Worm (Caenorhabditis elegans) whole organism, L1 larva: Measurements from ENCODE around the gene aakb-2.
A peak's percentile ranks its signal among the peaks of the same experiment; 100 is the strongest.

ENCODE experiments used
- C16A3.4 ChIP-seq: fragments of 150-350 bp; optimal IDR thresholded peaks from 2 replicates; lab custom pipeline; 2014; ENCODE audit warnings: missing biosample characterization, missing genetic modification characterization
- C34B4.2 ChIP-seq: sonication (generic microtip); optimal IDR thresholded peaks from 2 replicates; lab custom pipeline; 2017; ENCODE audit warnings: mild to moderate bottlenecking, missing genetic modification characterization, missing compliant biosample characterization
- F16B12.6 ChIP-seq: fragments of 150-350 bp; optimal IDR thresholded peaks from 2 replicates; lab custom pipeline; 2014; ENCODE audit warnings: missing biosample characterization, missing genetic modification characterization
- aha-1 ChIP-seq: fragments of 150-350 bp; optimal IDR thresholded peaks from 2 replicates; lab custom pipeline; 2014; ENCODE audit warnings: missing biosample characterization, missing genetic modification characterization
- alr-1 ChIP-seq: fragments of 200-800 bp; sonication (Bioruptor generic); optimal IDR thresholded peaks from 2 replicates; lab custom pipeline; 2018; ENCODE audit warnings: borderline replicate concordance, mild to moderate bottlenecking, missing genetic modification characterization, missing compliant biosample characterization
- aly-2 ChIP-seq: fragments of 150-350 bp; optimal IDR thresholded peaks from 2 replicates; lab custom pipeline; 2014; ENCODE audit warnings: missing biosample characterization, missing genetic modification characterization
- blmp-1 ChIP-seq: fragments of 150-350 bp; optimal IDR thresholded peaks from 2 replicates; lab custom pipeline; 2014; ENCODE audit warnings: missing biosample characterization, missing genetic modification characterization
- ceh-8 ChIP-seq: fragments of 200-800 bp; sonication (Bioruptor generic); optimal IDR thresholded peaks from 2 replicates; lab custom pipeline; 2018; ENCODE audit warnings: mild to moderate bottlenecking, missing genetic modification characterization, moderate library complexity, missing compliant biosample characterization
- dpl-1 ChIP-seq, 3 experiments: fragments of 150-350 bp in 2 of 3; sonication (generic microtip) in 1 of 3; optimal IDR thresholded peaks; 2 replicates each; lab custom pipeline; 2014 to 2017; ENCODE audit warnings: missing biosample characterization in 3 of 3, missing genetic modification characterization in 3 of 3, missing genetic modification reagents in 3 of 3
- efl-1 ChIP-seq, 4 experiments: fragments of 150-350 bp; optimal IDR thresholded peaks in 3 of 4; peaks in 1 of 4; 1 replicate in 1 of 4; 2 replicates in 3 of 4; lab custom pipeline; 2014; ENCODE audit warnings: missing biosample characterization in 2 of 4, missing genetic modification characterization in 2 of 4, missing genetic modification reagents in 2 of 4
- elt-2 ChIP-seq: sonication (generic microtip); optimal IDR thresholded peaks from 2 replicates; lab custom pipeline; 2016; ENCODE audit warnings: missing genetic modification characterization, mild to moderate bottlenecking, inconsistent platforms, missing compliant biosample characterization, missing genetic modification reagents
- elt-3 ChIP-seq, 6 experiments: fragments of 150-350 bp in 1 of 6; sonication (generic microtip); optimal IDR thresholded peaks; 2 replicates each; lab custom pipeline; 2017 to 2018; ENCODE audit warnings: missing biosample characterization in 6 of 6, missing genetic modification characterization in 6 of 6, inconsistent platforms in 1 of 6
- fkh-10 ChIP-seq: sonication (generic microtip); optimal IDR thresholded peaks from 2 replicates; lab custom pipeline; 2017; ENCODE audit warnings: missing biosample characterization, missing genetic modification reagents, missing genetic modification characterization
- grh-1 ChIP-seq: fragments of 200-800 bp; sonication (Bioruptor generic); IDR thresholded peaks from 2 replicates; pipeline ENCODE4 v1.3.6; 2022; ENCODE audit warnings: missing genetic modification reagents, missing genetic modification characterization, missing compliant biosample characterization
- hlh-17 ChIP-seq: fragments of 200-800 bp; sonication (Bioruptor generic); optimal IDR thresholded peaks from 2 replicates; lab custom pipeline; 2018; ENCODE audit warnings: missing genetic modification characterization, mild to moderate bottlenecking, missing compliant biosample characterization, moderate library complexity, borderline replicate concordance
- hlh-4 ChIP-seq: sonication (generic microtip); optimal IDR thresholded peaks from 2 replicates; lab custom pipeline; 2016; ENCODE audit warnings: mild to moderate bottlenecking, missing genetic modification characterization, missing compliant biosample characterization
- hpl-2 ChIP-seq: fragments of 150-350 bp; optimal IDR thresholded peaks from 2 replicates; lab custom pipeline; 2014; ENCODE audit warnings: missing biosample characterization, missing genetic modification reagents, missing genetic modification characterization
- lin-13 ChIP-seq: fragments of 150-350 bp; optimal IDR thresholded peaks from 2 replicates; lab custom pipeline; 2014; ENCODE audit warnings: missing biosample characterization, missing genetic modification reagents, missing genetic modification characterization
- lin-15B ChIP-seq: fragments of 150-350 bp; sonication (generic microtip); optimal IDR thresholded peaks from 3 replicates; lab custom pipeline; 2014; ENCODE audit warnings: missing biosample characterization, missing genetic modification characterization
- lin-35 ChIP-seq, 2 experiments: fragments of 150-350 bp; optimal IDR thresholded peaks; 2 replicates each; lab custom pipeline; 2014; ENCODE audit warnings: missing biosample characterization in 2 of 2, missing genetic modification characterization in 2 of 2, missing genetic modification reagents in 2 of 2
- lsy-2 ChIP-seq, 2 experiments: fragments of 150-350 bp; optimal IDR thresholded peaks; 2 replicates each; lab custom pipeline; 2014; ENCODE audit warnings: missing biosample characterization in 2 of 2, missing genetic modification characterization in 2 of 2
- mef-2 ChIP-seq: fragments of 150-350 bp; optimal IDR thresholded peaks from 2 replicates; lab custom pipeline; 2014; ENCODE audit warnings: missing biosample characterization, missing genetic modification characterization
- mep-1 ChIP-seq: fragments of 150-350 bp; optimal IDR thresholded peaks from 2 replicates; lab custom pipeline; 2014; ENCODE audit warnings: missing biosample characterization, missing genetic modification characterization
- nhr-12 ChIP-seq: sonication (generic microtip); optimal IDR thresholded peaks from 2 replicates; lab custom pipeline; 2017; ENCODE audit warnings: missing biosample characterization, missing genetic modification characterization
- nhr-19 ChIP-seq: fragments of 200-800 bp; sonication (Bioruptor generic); conservative IDR thresholded peaks from 2 replicates; pipeline ENCODE4 v1.3.6; 2022; ENCODE audit warnings: missing genetic modification characterization, missing compliant biosample characterization
- nhr-20 ChIP-seq: sonication (generic microtip); optimal IDR thresholded peaks from 2 replicates; lab custom pipeline; 2016; ENCODE audit warnings: mild to moderate bottlenecking, missing genetic modification characterization, missing compliant biosample characterization
- nhr-47 ChIP-seq: sonication (generic microtip); optimal IDR thresholded peaks from 2 replicates; lab custom pipeline; 2016; ENCODE audit warnings: mild to moderate bottlenecking, missing genetic modification characterization, moderate library complexity, missing compliant biosample characterization
- nhr-84 ChIP-seq: sonication (generic microtip); optimal IDR thresholded peaks from 2 replicates; lab custom pipeline; 2017; ENCODE audit warnings: missing biosample characterization, missing genetic modification characterization
- pax-3 ChIP-seq: fragments of 200-800 bp; sonication (Bioruptor generic); optimal IDR thresholded peaks from 2 replicates; lab custom pipeline; 2018; ENCODE audit warnings: mild to moderate bottlenecking, missing genetic modification characterization, moderate library complexity, missing compliant biosample characterization
- pqm-1 ChIP-seq: sonication (generic microtip); optimal IDR thresholded peaks from 3 replicates; lab custom pipeline; 2017; ENCODE audit warnings: missing biosample characterization, missing genetic modification characterization
- rnt-1 ChIP-seq: sonication (generic microtip); optimal IDR thresholded peaks from 2 replicates; lab custom pipeline; 2016; ENCODE audit warnings: mild to moderate bottlenecking, missing genetic modification characterization, moderate library complexity, missing compliant biosample characterization
- swsn-7 ChIP-seq: sonication (generic microtip); optimal IDR thresholded peaks from 2 replicates; lab custom pipeline; 2016; ENCODE audit warnings: missing genetic modification characterization, missing compliant biosample characterization
- tbx-2 ChIP-seq: sonication (generic microtip); optimal IDR thresholded peaks from 2 replicates; lab custom pipeline; 2016; ENCODE audit warnings: missing genetic modification characterization, missing compliant biosample characterization
- tlp-1 ChIP-seq: fragments of 150-350 bp; optimal IDR thresholded peaks from 2 replicates; lab custom pipeline; 2014; ENCODE audit warnings: missing biosample characterization, missing genetic modification characterization
- unc-130 ChIP-seq: fragments of 150-350 bp; optimal IDR thresholded peaks from 2 replicates; lab custom pipeline; 2017; ENCODE audit warnings: missing biosample characterization, missing genetic modification characterization, inconsistent platforms
- unc-30 ChIP-seq: sonication (generic microtip); optimal IDR thresholded peaks from 2 replicates; lab custom pipeline; 2017; ENCODE audit warnings: missing biosample characterization, missing genetic modification characterization
- unc-62 ChIP-seq: fragments of 150-350 bp; optimal IDR thresholded peaks from 2 replicates; lab custom pipeline; 2014; ENCODE audit warnings: missing biosample characterization, missing genetic modification reagents, missing genetic modification characterization
- vab-15 ChIP-seq: sonication (generic microtip); optimal IDR thresholded peaks from 2 replicates; lab custom pipeline; 2017; ENCODE audit warnings: missing genotype, mild to moderate bottlenecking, missing genetic modification characterization, missing compliant biosample characterization
- xbp-1 ChIP-seq: sonication (generic microtip); optimal IDR thresholded peaks from 2 replicates; lab custom pipeline; 2016; ENCODE audit warnings: missing genetic modification characterization, missing compliant biosample characterization
- ztf-11 ChIP-seq, 2 experiments: sonication (generic microtip); optimal IDR thresholded peaks; 2 replicates each; lab custom pipeline; 2016 to 2017; ENCODE audit warnings: missing genetic modification characterization in 2 of 2, missing biosample characterization in 1 of 2, missing compliant biosample characterization in 1 of 2

Gene aakb-2

ce11 chrIII:11267372-11267771, 30.4 kb downstream of the aakb-2 start:
- TF ChIP-seq vab-15 = no peak
- no peak for TF ChIP-seq unc-30 (tag; lab: Kevin White, UChicago)
- no peak for TF ChIP-seq aha-1 (tag; lab: Kevin White, UChicago)
- no peak for TF ChIP-seq grh-1
- TF ChIP-seq nhr-19 (GFP tag; lab: Robert Waterston, UW) = no peak
- no peak for TF ChIP-seq unc-130 (tag; lab: Kevin White, UChicago)
- TF ChIP-seq C34B4.2 (tag; lab: Kevin White, UChicago) = no peak
- TF ChIP-seq nhr-20 (tag; lab: Kevin White, UChicago) = peak; percentile 26
- TF ChIP-seq dpl-1 (GFP tag; optimal IDR thresholded peaks at IDR 0.05; lab: Kevin White, UChicago) = no peak
- TF ChIP-seq pax-3 (tag; lab: Kevin White, UChicago) = no peak
- TF ChIP-seq nhr-84 = no peak
- no peak for TF ChIP-seq ztf-11 (tag; optimal IDR thresholded peaks at IDR 0.05; lab: Kevin White, UChicago)
- TF ChIP-seq hlh-17 = no peak
- TF ChIP-seq tbx-2 (tag; lab: Kevin White, UChicago) = no peak
- TF ChIP-seq fkh-10 = no peak
- TF ChIP-seq mef-2 = no peak
- TF ChIP-seq aly-2 (tag; lab: Kevin White, UChicago) = no peak
- no peak for TF ChIP-seq nhr-47 (tag; lab: Kevin White, UChicago)
- no peak for TF ChIP-seq swsn-7 (tag; lab: Kevin White, UChicago)
- no peak for TF ChIP-seq tlp-1 (tag; lab: Kevin White, UChicago)
- no peak for TF ChIP-seq unc-62 (GFP tag; lab: Kevin White, UChicago)
- peak; percentile 48 for TF ChIP-seq elt-2 (tag; lab: Kevin White, UChicago)
- TF ChIP-seq mep-1 = no peak
- TF ChIP-seq xbp-1 (tag; lab: Kevin White, UChicago) = no peak
- TF ChIP-seq alr-1 = no peak
- TF ChIP-seq F16B12.6 (tag; lab: Kevin White, UChicago) = no peak
- TF ChIP-seq blmp-1 = peak; percentile 52
- peak in 1 of 2 experiments; percentile 4 for TF ChIP-seq lin-35 (GFP tag; optimal IDR thresholded peaks at IDR 0.05; lab: Kevin White, UChicago)
- no peak for TF ChIP-seq efl-1 (optimal IDR thresholded peaks at IDR 0.05; lab: Kevin White, UChicago)
- TF ChIP-seq efl-1 (GFP tag; optimal IDR thresholded peaks at IDR 0.05 in 1 of 2; lab: Kevin White, UChicago) = peak in 1 of 2 experiments; percentile 43
- no peak for TF ChIP-seq hlh-4 (tag; lab: Kevin White, UChicago)
- TF ChIP-seq hpl-2 (GFP tag; lab: Kevin White, UChicago) = no peak
- TF ChIP-seq lin-15B = no peak
- TF ChIP-seq lsy-2 (tag; optimal IDR thresholded peaks at IDR 0.05; lab: Kevin White, UChicago) = no peak
- TF ChIP-seq lin-13 (GFP tag; lab: Kevin White, UChicago) = no peak
- no peak for TF ChIP-seq nhr-12 (tag; lab: Kevin White, UChicago)

DNA sequence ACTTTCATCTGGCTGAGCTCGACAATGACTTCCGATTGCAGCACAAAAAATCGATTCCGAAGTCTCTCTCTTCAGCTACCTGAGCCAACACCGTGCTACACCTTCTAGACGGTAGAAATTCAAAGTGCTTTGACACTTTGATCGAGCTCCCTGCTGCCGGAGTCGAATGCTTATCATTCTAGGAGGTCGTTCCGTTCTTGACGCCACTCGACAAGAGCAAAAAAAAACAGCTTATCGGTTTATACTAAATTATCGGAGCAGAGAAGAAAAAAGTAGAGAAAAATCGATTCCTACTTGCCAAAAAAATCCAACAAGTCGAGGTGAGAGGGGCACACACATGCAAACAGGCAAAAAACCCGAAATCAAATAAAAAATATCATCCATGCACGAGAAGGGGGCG, 31.6 kb downstream of the aakb-2 start:
- no peak for TF ChIP-seq lin-13 (GFP tag; lab: Kevin White, UChicago)
- no peak for TF ChIP-seq elt-2 (tag; lab: Kevin White, UChicago)
- TF ChIP-seq efl-1 (optimal IDR thresholded peaks at IDR 0.05; lab: Kevin White, UChicago) = no peak
- TF ChIP-seq efl-1 (GFP tag; optimal IDR thresholded peaks at IDR 0.05 in 1 of 2; lab: Kevin White, UChicago) = peak in 1 of 2 experiments; percentile 24
- no peak for TF ChIP-seq ceh-8
- TF ChIP-seq, all 84 proteins: peak for 1

DNA sequence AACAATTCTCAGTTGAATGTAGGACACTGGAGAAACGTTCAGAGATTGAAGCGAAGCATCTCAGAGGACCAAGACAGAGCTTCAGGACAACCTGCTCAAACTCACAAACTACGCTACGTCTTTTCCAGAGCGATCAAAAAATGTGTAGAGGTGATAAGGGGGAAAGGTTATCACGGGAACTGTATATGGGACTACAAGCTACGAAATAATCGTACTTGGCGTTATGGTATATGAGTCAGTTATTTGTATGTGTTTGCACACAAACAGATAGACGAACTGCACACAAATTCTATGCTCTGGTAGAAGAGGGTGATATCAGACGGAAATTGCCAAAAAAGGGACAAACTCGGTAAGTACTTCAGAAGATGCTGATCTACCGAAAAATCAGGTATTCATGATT, 32.3 kb downstream of the aakb-2 start:
- TF ChIP-seq elt-2 (tag; lab: Kevin White, UChicago) (peak; percentile 6), pax-3 (tag; lab: Kevin White, UChicago) (no peak), efl-1 (optimal IDR thresholded peaks at IDR 0.05; lab: Kevin White, UChicago) (no peak), efl-1 (GFP tag; optimal IDR thresholded peaks at IDR 0.05 in 1 of 2; lab: Kevin White, UChicago) (peak in 1 of 2 experiments; percentile 36)

DNA sequence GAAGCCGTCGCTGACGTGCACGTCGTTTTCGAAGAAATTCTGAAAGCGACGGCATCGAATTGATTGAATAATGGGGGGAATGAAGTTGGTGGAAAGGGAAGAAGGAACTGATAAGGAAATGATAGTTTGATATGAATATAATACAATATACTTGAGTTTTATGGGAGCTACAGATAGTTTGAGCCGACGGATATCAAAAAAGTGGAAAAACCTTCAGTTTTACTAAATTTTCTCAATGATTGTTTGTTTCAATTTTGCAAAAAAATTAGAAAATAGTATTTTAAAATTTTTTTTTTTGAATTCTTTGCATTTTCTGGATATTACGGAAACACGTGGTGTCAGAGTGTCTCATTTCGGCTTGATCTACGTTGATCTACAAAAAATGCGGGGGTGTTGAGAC, 33.9 kb downstream of the aakb-2 start, which contains the start of gene obr-1:
obr-1 (minus strand) TSS at position 101 of the 400 bp plus-strand sequence.
- TF ChIP-seq pqm-1 (no peak), mef-2 (no peak), swsn-7 (tag; lab: Kevin White, UChicago) (no peak), nhr-19 (GFP tag; lab: Robert Waterston, UW) (no peak), unc-30 (tag; lab: Kevin White, UChicago) (no peak), pax-3 (tag; lab: Kevin White, UChicago) (no peak), elt-3 (tag; optimal IDR thresholded peaks at IDR 0.05; lab: Kevin White, UChicago) (no peak), C34B4.2 (tag; lab: Kevin White, UChicago) (no peak), C16A3.4 (tag; lab: Kevin White, UChicago) (no peak), rnt-1 (tag; lab: Kevin White, UChicago) (no peak), fkh-10 (no peak), elt-2 (tag; lab: Kevin White, UChicago) (no peak), nhr-84 (no peak), hlh-17 (no peak)
